Worm (Caenorhabditis elegans) whole organism, L4 larva: Measurements from ENCODE around the gene C23F12.4.

Experiments used
- T26A8.4 ChIP-seq: fragments of 200-800 bp; sonication (Bioruptor generic); IDR thresholded peaks from 2 replicates; pipeline ENCODE4 v1.3.6; 2022; ENCODE audit warnings: missing genetic modification characterization, missing compliant biosample characterization
- Y105C5A.15 ChIP-seq: fragments of 200-800 bp; sonication (Bioruptor generic); IDR thresholded peaks from 2 replicates; pipeline ENCODE4 v1.3.6; 2022; ENCODE audit warnings: missing genetic modification characterization, missing compliant biosample characterization
- Y48G9A.11 ChIP-seq: fragments of 200-800 bp; sonication (Bioruptor generic); IDR thresholded peaks from 2 replicates; pipeline ENCODE4 v1.3.6; 2022; ENCODE audit warnings: missing genetic modification reagents, missing genetic modification characterization, missing compliant biosample characterization
- ZK546.5 ChIP-seq, 2 experiments: sonication (generic microtip); optimal IDR thresholded peaks; 2 replicates each; lab custom pipeline; 2017; ENCODE audit warnings: missing biosample characterization in 2 of 2, missing genetic modification characterization in 2 of 2
- aha-1 ChIP-seq: fragments of 150-350 bp; peaks from one replicate; lab custom pipeline; 2014; ENCODE audit warnings: missing biosample characterization, missing genetic modification characterization
- ceh-32 ChIP-seq: sonication (generic microtip); optimal IDR thresholded peaks from 2 replicates; lab custom pipeline; 2016; ENCODE audit warnings: mild to moderate bottlenecking, missing genetic modification characterization, missing compliant biosample characterization; ENCODE audit not compliant: poor library complexity
- ces-1 ChIP-seq: fragments of 150-350 bp; sonication (generic microtip); optimal IDR thresholded peaks from 4 replicates; lab custom pipeline; 2014; ENCODE audit warnings: missing biosample characterization, missing genetic modification reagents, missing genetic modification characterization
- daf-16 ChIP-seq, 3 experiments: sonication (generic microtip); optimal IDR thresholded peaks; 2 replicates each; lab custom pipeline; 2016 to 2017; ENCODE audit warnings: missing genetic modification characterization in 3 of 3, missing genetic modification reagents in 3 of 3, mild to moderate bottlenecking in 2 of 3, missing compliant biosample characterization in 2 of 3, missing biosample characterization in 1 of 3, moderate library complexity in 1 of 3
- dmd-6 ChIP-seq: fragments of 200-800 bp; sonication (Bioruptor generic); IDR thresholded peaks from 2 replicates; pipeline ENCODE4 v1.3.6; 2022; ENCODE audit warnings: missing genetic modification reagents, missing genetic modification characterization, missing compliant biosample characterization
- dmd-9 ChIP-seq: fragments of 200-800 bp; sonication (Bioruptor generic); IDR thresholded peaks from 2 replicates; pipeline ENCODE4 v1.3.6; 2022; ENCODE audit warnings: missing genetic modification reagents, missing genetic modification characterization, missing compliant biosample characterization
- dve-1 ChIP-seq: sonication (generic microtip); optimal IDR thresholded peaks from 2 replicates; lab custom pipeline; 2017; ENCODE audit warnings: antibody characterized with exemption, mild to moderate bottlenecking, missing genetic modification characterization, missing compliant biosample characterization; ENCODE audit not compliant: insufficient read depth
- fkh-10 ChIP-seq: fragments of 150-350 bp; optimal IDR thresholded peaks from 2 replicates; lab custom pipeline; 2014; ENCODE audit warnings: missing biosample characterization, missing genetic modification reagents, missing genetic modification characterization
- fos-1 ChIP-seq: fragments of 150-350 bp; optimal IDR thresholded peaks from 2 replicates; lab custom pipeline; 2014; ENCODE audit warnings: missing biosample characterization, missing genetic modification characterization
- hlh-30 ChIP-seq: sonication (generic microtip); optimal IDR thresholded peaks from 2 replicates; lab custom pipeline; 2017; ENCODE audit warnings: antibody characterized with exemption, mild to moderate bottlenecking, missing genetic modification characterization, missing compliant biosample characterization; ENCODE audit not compliant: insufficient read depth
- lir-3 ChIP-seq: sonication (generic microtip); optimal IDR thresholded peaks from 2 replicates; lab custom pipeline; 2016; ENCODE audit warnings: mild to moderate bottlenecking, missing genetic modification characterization, missing compliant biosample characterization
- mxl-2 ChIP-seq: fragments of 200-800 bp; sonication (Bioruptor generic); conservative IDR thresholded peaks from 2 replicates; pipeline ENCODE4 v1.3.6; 2022; ENCODE audit warnings: missing genetic modification reagents, missing genetic modification characterization, missing compliant biosample characterization
- nhr-28 ChIP-seq: fragments of 150-350 bp; optimal IDR thresholded peaks from 2 replicates; lab custom pipeline; 2014; ENCODE audit warnings: missing biosample characterization, missing genetic modification characterization
- nhr-48 ChIP-seq: sonication (generic microtip); optimal IDR thresholded peaks from 2 replicates; lab custom pipeline; 2016; ENCODE audit warnings: mild to moderate bottlenecking, missing genetic modification characterization, missing compliant biosample characterization
- nhr-6 ChIP-seq: fragments of 150-350 bp; optimal IDR thresholded peaks from 2 replicates; lab custom pipeline; 2014; ENCODE audit warnings: missing biosample characterization, missing genetic modification characterization
- nhr-77 ChIP-seq: fragments of 150-350 bp; optimal IDR thresholded peaks from 2 replicates; lab custom pipeline; 2014; ENCODE audit warnings: missing biosample characterization, missing genetic modification characterization
- pqm-1 ChIP-seq: sonication (generic microtip); optimal IDR thresholded peaks from 2 replicates; lab custom pipeline; 2017; ENCODE audit warnings: missing biosample characterization, missing genetic modification characterization
- rbr-2 ChIP-seq: sonication (generic microtip); optimal IDR thresholded peaks from 2 replicates; lab custom pipeline; 2016; ENCODE audit warnings: missing genotype, missing genetic modification characterization, missing compliant biosample characterization
- snpc-4 ChIP-seq: fragments of 150-350 bp; optimal IDR thresholded peaks from 2 replicates; lab custom pipeline; 2014; ENCODE audit warnings: missing biosample characterization, missing genetic modification characterization
- unc-62 ChIP-seq, 3 experiments: fragments of 150-350 bp in 1 of 3; sonication (generic microtip); optimal IDR thresholded peaks in 2 of 3; peaks in 1 of 3; 1 replicate in 1 of 3; 2 replicates in 2 of 3; lab custom pipeline; 2014 to 2017; ENCODE audit warnings: missing biosample characterization in 3 of 3, missing genetic modification characterization in 3 of 3, missing genetic modification reagents in 3 of 3, missing genotype in 1 of 3

C23F12.4 gene

DNA sequence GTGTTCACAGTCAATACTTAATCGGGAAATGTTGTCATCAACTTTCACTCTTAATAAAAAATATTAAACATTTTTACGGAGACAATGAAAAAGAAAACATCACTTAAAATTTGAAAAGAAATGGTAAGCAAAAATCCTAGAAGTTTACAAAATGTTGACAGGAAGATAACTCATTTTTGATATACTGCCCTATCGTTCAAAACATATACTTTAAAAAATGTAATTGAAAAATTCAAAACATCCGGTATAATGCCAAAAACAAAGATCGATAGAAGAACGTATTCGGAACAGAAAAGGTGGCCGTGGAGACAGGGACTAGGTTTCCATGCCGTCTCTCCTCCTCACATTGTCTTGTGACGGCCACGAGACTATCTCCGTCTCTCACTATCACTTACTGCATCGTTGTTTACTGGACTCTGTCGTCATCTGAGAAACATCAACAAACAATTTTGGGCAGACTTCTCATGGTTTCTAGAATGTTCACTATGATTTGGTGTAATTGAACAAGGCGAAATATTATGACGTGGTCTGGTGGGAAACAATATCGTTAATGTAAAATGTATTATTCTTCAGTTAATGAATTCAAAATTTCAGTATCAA lies 39.7 kb upstream of the C23F12.4 start, which contains the start of gene oga-1 (continued):
- peak; percentile 24; the same call in 1 of the 2 replicates for TF ChIP-seq dmd-9 (GFP tag; lab: Robert Waterston, UW)
- TF ChIP-seq, all 104 proteins: peak for 22

- no peak for TF ChIP-seq nhr-6 (tag; lab: Kevin White, UChicago)
- peak; percentile 72 for TF ChIP-seq aha-1 (tag; lab: Kevin White, UChicago)
Measured at ce11 chrX:9349844-9350556, 37.1 kb upstream of the C23F12.4 start, which contains the start of gene flp-20. Gene flp-20 (minus strand): TSS chrX:9349894.

- TF ChIP-seq ces-1 (GFP tag; lab: Kevin White, UChicago) (peak; percentile 23), fkh-10 (GFP tag; lab: Kevin White, UChicago) (peak; percentile 49), fos-1 (tag; lab: Kevin White, UChicago) (no peak)
Measured at ce11 chrX:9361136-9361535, 26.0 kb upstream of the C23F12.4 start.

DNA sequence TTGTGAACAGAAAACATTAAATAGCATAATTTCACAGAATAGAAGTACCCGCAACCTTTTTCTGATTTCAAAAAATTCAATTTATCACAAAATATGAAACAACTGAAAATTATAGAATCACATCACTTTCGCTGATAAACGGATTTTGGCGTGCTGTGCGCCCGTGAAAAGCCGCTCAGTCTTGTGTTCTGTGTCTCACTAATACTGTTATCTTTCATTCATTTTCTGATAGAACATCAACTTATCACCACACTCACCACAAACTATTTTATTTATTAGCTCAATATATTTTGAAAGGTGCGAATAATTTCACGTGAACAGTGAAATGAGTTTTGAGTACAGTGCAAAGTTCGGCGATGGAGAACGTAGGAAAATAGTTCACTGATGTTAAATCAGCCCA lies 23.1 kb upstream of the C23F12.4 start:
- TF ChIP-seq nhr-48 (tag; lab: Kevin White, UChicago) = peak; percentile 27
- TF ChIP-seq rbr-2 (tag; lab: Kevin White, UChicago) = no peak
- no peak for TF ChIP-seq snpc-4 (tag; lab: Kevin White, UChicago)
- peak; percentile 75 for TF ChIP-seq dve-1
- no peak for TF ChIP-seq daf-16 (GFP tag; optimal IDR thresholded peaks at IDR 0.05; lab: Kevin White, UChicago)
- peak; percentile 77 for TF ChIP-seq daf-16 (tag; optimal IDR thresholded peaks at IDR 0.05; lab: Kevin White, UChicago)
- TF ChIP-seq dmd-6 = peak; percentile 67
- peak; percentile 83 for TF ChIP-seq nhr-28 (tag; lab: Kevin White, UChicago)
- TF ChIP-seq pqm-1 = peak; percentile 56
- peak; percentile 13 for TF ChIP-seq hlh-30
- TF ChIP-seq, all 104 proteins: peak for 7

DNA sequence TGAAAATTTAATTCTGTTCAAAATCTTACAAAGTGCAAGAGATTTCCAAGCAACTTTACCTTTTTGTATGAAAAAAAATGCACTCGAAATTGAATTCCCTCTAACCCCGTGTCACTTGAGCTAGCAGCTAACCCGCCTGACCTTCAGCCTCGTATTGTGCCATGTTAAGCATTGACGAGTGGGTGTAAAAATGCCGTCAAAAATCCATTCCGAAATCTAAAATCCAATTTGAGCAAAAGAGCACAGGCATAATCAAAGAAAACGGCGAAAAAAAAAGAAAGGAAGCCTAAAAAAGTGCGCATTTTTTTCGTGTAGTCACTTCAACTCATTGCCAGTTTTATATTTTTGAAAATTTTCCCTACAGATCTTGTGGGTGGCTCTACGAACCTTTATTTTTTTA lies 22.6 kb upstream of the C23F12.4 start, which contains the start of gene pkc-2:
pkc-2 (plus strand) TSS at position 318 of the 400 bp plus-strand sequence.
- TF ChIP-seq ces-1 (GFP tag; lab: Kevin White, UChicago) (no peak), fkh-10 (GFP tag; lab: Kevin White, UChicago) (peak; percentile 88), Y105C5A.15 (no peak), T26A8.4 (GFP tag; lab: Robert Waterston, UW) (no peak), nhr-77 (tag; lab: Kevin White, UChicago) (no peak), Y48G9A.11 (GFP tag; lab: Robert Waterston, UW) (no peak)

- TF ChIP-seq ZK546.5 (tag; optimal IDR thresholded peaks at IDR 0.05; lab: Kevin White, UChicago) (no peak), daf-16 (GFP tag; optimal IDR thresholded peaks at IDR 0.05; lab: Kevin White, UChicago) (no peak), daf-16 (tag; optimal IDR thresholded peaks at IDR 0.05; lab: Kevin White, UChicago) (peak; percentile 28), dmd-6 (peak; percentile 78), nhr-28 (tag; lab: Kevin White, UChicago) (peak; percentile 46)
Measured at ce11 chrX:9369927-9370326, 17.2 kb upstream of the C23F12.4 start.

ce11 chrX:9372221-9372620 lies 14.9 kb upstream of the C23F12.4 start:
- TF ChIP-seq lir-3 (tag; lab: Kevin White, UChicago) = no peak
- TF ChIP-seq ceh-32 (tag; lab: Kevin White, UChicago) = no peak
- TF ChIP-seq unc-62 (GFP tag; optimal IDR thresholded peaks at IDR 0.05 in 1 of 2; lab: Kevin White, UChicago) = peak in 1 of 2 experiments; percentile 28
- TF ChIP-seq unc-62 (tag; optimal IDR thresholded peaks at IDR 0.05; lab: Kevin White, UChicago) = no peak
- TF ChIP-seq mxl-2 (GFP tag; lab: Robert Waterston, UW) = no peak
